Fruit fly (Drosophila melanogaster) whole organism, embryonic: Measurements from ENCODE around the gene CG34300.
A peak's percentile ranks its signal among the peaks of the same experiment; 100 is the strongest.

ENCODE experiments used
- CG11093 ChIP-seq: fragments of 200-800 bp; sonication (Bioruptor generic); IDR thresholded peaks from 3 replicates; pipeline ENCODE4 v1.3.6; 2022; ENCODE audit warnings: missing biosample characterization, missing genetic modification characterization
- CG12155 ChIP-seq: fragments of 200-800 bp; sonication (Bioruptor generic); optimal IDR thresholded peaks from 3 replicates; lab custom pipeline; 2016; ENCODE audit warnings: missing biosample characterization, missing genetic modification characterization
- CG1603 ChIP-seq: fragments of 200-800 bp; sonication (Bioruptor generic); optimal IDR thresholded peaks from 2 replicates; lab custom pipeline; 2019; ENCODE audit warnings: missing biosample characterization, mild to moderate bottlenecking, missing genetic modification characterization, moderate library complexity
- CG16863 ChIP-seq: fragments of 200-800 bp; sonication (Bioruptor generic); optimal IDR thresholded peaks from 3 replicates; lab custom pipeline; 2016; ENCODE audit warnings: missing biosample characterization, missing genetic modification characterization
- CG17328 ChIP-seq: fragments of 200-800 bp; sonication (Bioruptor generic); IDR thresholded peaks from 2 replicates; pipeline ENCODE4 v1.3.6; 2022; ENCODE audit warnings: missing biosample characterization, missing genetic modification characterization
- CG18011 ChIP-seq: fragments of 200-800 bp; sonication (Bioruptor generic); optimal IDR thresholded peaks from 2 replicates; lab custom pipeline; 2017; ENCODE audit warnings: missing biosample characterization, missing genetic modification characterization, mild to moderate bottlenecking, moderate library complexity, missing genotype
- CG18599 ChIP-seq: fragments of 200-800 bp; sonication (Bioruptor generic); optimal IDR thresholded peaks from 3 replicates; lab custom pipeline; 2017; ENCODE audit warnings: missing biosample characterization, missing genetic modification characterization, mild to moderate bottlenecking, moderate library complexity, missing genetic modification reagents
- CG32532 ChIP-seq: fragments of 200-800 bp; sonication (Bioruptor generic); IDR thresholded peaks from 2 replicates; pipeline ENCODE4 v1.3.6; 2022; ENCODE audit warnings: missing biosample characterization, missing genetic modification characterization
- CG33557 ChIP-seq: fragments of 200-800 bp; sonication (Bioruptor generic); optimal IDR thresholded peaks from 2 replicates; lab custom pipeline; 2019; ENCODE audit warnings: missing biosample characterization, mild to moderate bottlenecking, missing genetic modification characterization, moderate library complexity
- CG34376 ChIP-seq: fragments of 200-800 bp; sonication (Bioruptor generic); optimal IDR thresholded peaks from 2 replicates; lab custom pipeline; 2018; ENCODE audit warnings: missing biosample characterization, mild to moderate bottlenecking, missing genetic modification characterization
- CG4360 ChIP-seq: fragments of 200-800 bp; sonication (Bioruptor generic); IDR thresholded peaks from 2 replicates; pipeline ENCODE4 v1.3.6; 2022; ENCODE audit warnings: missing biosample characterization, missing genetic modification characterization
- CG43689 ChIP-seq: fragments of 200-800 bp; sonication (Bioruptor generic); IDR thresholded peaks from 2 replicates; pipeline ENCODE4 v1.3.6; 2022; ENCODE audit warnings: missing biosample characterization, missing genetic modification characterization
- CG4820 ChIP-seq: fragments of 200-800 bp; sonication (Bioruptor generic); optimal IDR thresholded peaks from 3 replicates; lab custom pipeline; 2016; ENCODE audit warnings: missing biosample characterization, missing genetic modification characterization
- CG5180 ChIP-seq: fragments of 200-800 bp; sonication (Bioruptor generic); optimal IDR thresholded peaks from 3 replicates; lab custom pipeline; 2017; ENCODE audit warnings: missing biosample characterization, missing genetic modification characterization, mild to moderate bottlenecking, moderate library complexity, missing genetic modification reagents
- CG5953 ChIP-seq: fragments of 200-800 bp; sonication (Bioruptor generic); IDR thresholded peaks from 2 replicates; pipeline ENCODE4 v1.3.6; 2022; ENCODE audit warnings: missing biosample characterization, missing genetic modification characterization
- CG7928 ChIP-seq: fragments of 200-800 bp; sonication (Bioruptor generic); optimal IDR thresholded peaks from 2 replicates; lab custom pipeline; 2017; ENCODE audit warnings: missing biosample characterization, mild to moderate bottlenecking, missing genetic modification characterization
- CG8089 ChIP-seq: fragments of 200-800 bp; sonication (Bioruptor generic); optimal IDR thresholded peaks from 3 replicates; lab custom pipeline; 2016; ENCODE audit warnings: missing biosample characterization, missing genetic modification characterization
- CG8924 ChIP-seq: fragments of 200-800 bp; optimal IDR thresholded peaks from 3 replicates; lab custom pipeline; 2019; ENCODE audit warnings: missing biosample characterization, mild to moderate bottlenecking, missing genetic modification characterization, moderate library complexity
- CG9817 ChIP-seq: fragments of 200-800 bp; sonication (Bioruptor generic); optimal IDR thresholded peaks from 2 replicates; lab custom pipeline; 2018; ENCODE audit warnings: missing biosample characterization, mild to moderate bottlenecking, missing genetic modification characterization, moderate library complexity
- CG9932 ChIP-seq: fragments of 200-800 bp; sonication (Bioruptor generic); IDR thresholded peaks from 2 replicates; pipeline ENCODE4 v1.3.6; 2022; ENCODE audit warnings: missing biosample characterization, missing genetic modification characterization
- D19A ChIP-seq: fragments of 200-800 bp; optimal IDR thresholded peaks from 3 replicates; lab custom pipeline; 2019; ENCODE audit warnings: missing biosample characterization, mild to moderate bottlenecking, missing genetic modification characterization, moderate library complexity
- Dref ChIP-seq: fragments of 200-800 bp; sonication (Bioruptor generic); IDR thresholded peaks from 2 replicates; pipeline ENCODE4 v1.3.6; 2022; ENCODE audit warnings: missing biosample characterization, missing genetic modification characterization
- Elba2 ChIP-seq: fragments of 200-800 bp; sonication (Bioruptor generic); optimal IDR thresholded peaks from 3 replicates; lab custom pipeline; 2016; ENCODE audit warnings: missing biosample characterization, missing genetic modification characterization
- Ets97D ChIP-seq: fragments of 200-800 bp; sonication (Bioruptor generic); optimal IDR thresholded peaks from 3 replicates; lab custom pipeline; 2016; ENCODE audit warnings: missing biosample characterization, missing genetic modification characterization
- Fer1 ChIP-seq: fragments of 200-800 bp; sonication (Bioruptor generic); optimal IDR thresholded peaks from 2 replicates; lab custom pipeline; 2017; ENCODE audit warnings: missing biosample characterization, mild to moderate bottlenecking, missing genetic modification characterization
- Hr39 ChIP-seq: fragments of >200 bp; optimal IDR thresholded peaks from 2 replicates; lab custom pipeline; 2017
- Hsf ChIP-seq: fragments of 200-800 bp; sonication (Bioruptor generic); optimal IDR thresholded peaks from 3 replicates; lab custom pipeline; 2016; ENCODE audit warnings: missing biosample characterization, missing genetic modification characterization
- Nf-YB ChIP-seq: fragments of 200-800 bp; sonication (Bioruptor generic); optimal IDR thresholded peaks from 3 replicates; lab custom pipeline; 2019; ENCODE audit warnings: missing biosample characterization, mild to moderate bottlenecking, missing genetic modification characterization, moderate library complexity
- Pdp1 ChIP-seq, 2 experiments: fragments of 200-800 bp; sonication (Bioruptor generic); optimal IDR thresholded peaks; 3 replicates each; lab custom pipeline; 2016; ENCODE audit warnings: missing biosample characterization in 2 of 2, missing genetic modification characterization in 2 of 2, mild to moderate bottlenecking in 1 of 2, moderate library complexity in 1 of 2
- Ptx1 ChIP-seq: fragments of 200-800 bp; sonication (Bioruptor generic); IDR thresholded peaks from 2 replicates; pipeline ENCODE4 v1.3.6; 2022; ENCODE audit warnings: missing biosample characterization, missing genetic modification characterization
- Scr ChIP-seq: fragments of 200-800 bp; sonication (Bioruptor generic); IDR thresholded peaks from 2 replicates; pipeline ENCODE4 v1.3.6; 2022; ENCODE audit warnings: missing biosample characterization, missing genetic modification characterization; ENCODE audit not compliant: partially characterized antibody
- Ssrp ChIP-seq: fragments of 200-800 bp; sonication (Bioruptor generic); optimal IDR thresholded peaks from 2 replicates; lab custom pipeline; 2018; ENCODE audit warnings: missing biosample characterization, mild to moderate bottlenecking, missing genetic modification characterization, moderate library complexity
- ash1 ChIP-seq: fragments of 200-800 bp; sonication (Bioruptor generic); optimal IDR thresholded peaks from 2 replicates; lab custom pipeline; 2018; ENCODE audit warnings: missing biosample characterization, mild to moderate bottlenecking, missing genetic modification characterization
- br ChIP-seq: fragments of >200 bp; optimal IDR thresholded peaks from 2 replicates; lab custom pipeline; 2017
- dpn ChIP-seq, 2 experiments: fragments of 200-800 bp; sonication (Bioruptor generic); optimal IDR thresholded peaks; 3 replicates each; lab custom pipeline; 2016; ENCODE audit warnings: missing biosample characterization in 2 of 2, missing genetic modification characterization in 2 of 2
- ems ChIP-seq: fragments of 200-800 bp; sonication (Bioruptor generic); optimal IDR thresholded peaks from 3 replicates; lab custom pipeline; 2016; ENCODE audit warnings: missing biosample characterization, missing genetic modification characterization
- fu2 ChIP-seq: fragments of 200-800 bp; sonication (Bioruptor generic); optimal IDR thresholded peaks from 2 replicates; lab custom pipeline; 2016; ENCODE audit warnings: missing biosample characterization, missing genetic modification characterization
- gcm ChIP-seq: fragments of 200-800 bp; sonication (Bioruptor generic); optimal IDR thresholded peaks from 2 replicates; lab custom pipeline; 2019; ENCODE audit warnings: missing biosample characterization, mild to moderate bottlenecking, missing genetic modification characterization, moderate library complexity
- gfzf ChIP-seq: fragments of 200-800 bp; sonication (Bioruptor generic); optimal IDR thresholded peaks from 2 replicates; lab custom pipeline; 2016; ENCODE audit warnings: missing biosample characterization, mild to moderate bottlenecking, missing genetic modification characterization, moderate library complexity
- hth ChIP-seq: fragments of >200 bp; optimal IDR thresholded peaks from 2 replicates; lab custom pipeline; 2017; ENCODE audit warnings: inconsistent platforms
- ken ChIP-seq: fragments of 200-800 bp; sonication (Bioruptor generic); IDR thresholded peaks from 3 replicates; pipeline ENCODE4 v1.3.6; 2022; ENCODE audit warnings: missing biosample characterization, missing genetic modification characterization
- klu ChIP-seq: fragments of 200-800 bp; sonication (Bioruptor generic); IDR thresholded peaks from 2 replicates; pipeline ENCODE4 v1.3.6; 2022; ENCODE audit warnings: missing biosample characterization, missing genetic modification characterization
- knrl ChIP-seq: fragments of 200-800 bp; sonication (Bioruptor generic); IDR thresholded peaks from 3 replicates; pipeline ENCODE4 v1.3.6; 2022; ENCODE audit warnings: missing biosample characterization, missing genetic modification characterization; ENCODE audit not compliant: partially characterized antibody
- lbe ChIP-seq: fragments of 200-800 bp; sonication (Bioruptor generic); optimal IDR thresholded peaks from 2 replicates; lab custom pipeline; 2016; ENCODE audit warnings: missing biosample characterization, mild to moderate bottlenecking, missing genetic modification characterization
- nom ChIP-seq: fragments of 200-800 bp; sonication (Bioruptor generic); optimal IDR thresholded peaks from 2 replicates; lab custom pipeline; 2017; ENCODE audit warnings: missing biosample characterization, missing genetic modification characterization, mild to moderate bottlenecking, moderate library complexity, missing genetic modification reagents
- sim ChIP-seq: fragments of 200-800 bp; sonication (Bioruptor generic); IDR thresholded peaks from 2 replicates; pipeline ENCODE4 v1.3.6; 2022; ENCODE audit warnings: missing biosample characterization, missing genetic modification characterization
- slbo ChIP-seq: fragments of 200-800 bp; sonication (Bioruptor generic); IDR thresholded peaks from 2 replicates; pipeline ENCODE4 v1.3.6; 2022; ENCODE audit warnings: missing biosample characterization, missing genetic modification characterization
- toy ChIP-seq: fragments of 200-800 bp; sonication (Bioruptor generic); IDR thresholded peaks from 2 replicates; pipeline ENCODE4 v1.3.6; 2022; ENCODE audit warnings: missing biosample characterization, missing genetic modification characterization
- twi ChIP-seq: fragments of 200-800 bp; optimal IDR thresholded peaks from 2 replicates; lab custom pipeline; 2019; ENCODE audit warnings: missing biosample characterization, mild to moderate bottlenecking, missing genetic modification characterization, moderate library complexity
- wor ChIP-seq: fragments of 200-800 bp; sonication (Bioruptor generic); IDR thresholded peaks from 2 replicates; pipeline ENCODE4 v1.3.6; 2022; ENCODE audit warnings: missing biosample characterization, missing genetic modification characterization

Gene CG34300

dm6 chr3R:30276482-30277282 is 29.8 kb downstream of the CG34300 start (continued):
- TF ChIP-seq dpn (GFP tag; optimal IDR thresholded peaks at IDR 0.05; lab: Kevin White, UChicago) (peak; percentile 52 to 67), CG5953 (GFP tag; lab: Robert Waterston, UW) (peak; percentile 31; the same call in 1 of the 2 replicates), Ssrp (tag; lab: Kevin White, UChicago) (no peak), toy (GFP tag; lab: Robert Waterston, UW) (no peak), CG5180 (GFP tag; lab: Kevin White, UChicago) (peak; percentile 99), hth (lab: Kevin White, UChicago) (no peak), Elba2 (GFP tag; lab: Kevin White, UChicago) (no peak), nom (GFP tag; lab: Kevin White, UChicago) (peak; percentile 82), CG34376 (no peak), klu (GFP tag; lab: Robert Waterston, UW) (no peak), Hsf (GFP tag; lab: Kevin White, UChicago) (peak; percentile 37), CG11093 (GFP tag; lab: Robert Waterston, UW) (no peak; the same call in 2 of the 3 replicates), Ets97D (GFP tag; lab: Kevin White, UChicago) (peak; percentile 24), Fer1 (GFP tag; lab: Kevin White, UChicago) (peak; percentile 30), CG33557 (GFP tag; lab: Kevin White, UChicago) (peak; percentile 50), twi (tag; lab: Kevin White, UChicago) (peak; percentile 37), knrl (GFP tag; lab: Robert Waterston, UW) (no peak), CG9817 (tag; lab: Kevin White, UChicago) (peak; percentile 27), Hr39 (no peak), Ptx1 (peak; percentile 44), CG9932 (GFP tag; lab: Robert Waterston, UW) (peak; percentile 47), CG12155 (GFP tag; lab: Kevin White, UChicago) (peak; percentile 5), CG43689 (GFP tag; lab: Robert Waterston, UW) (no peak), sim (GFP tag; lab: Robert Waterston, UW) (0 out of 2 replicates have a peak, but pooled peaks have one; percentile 31), fu2 (GFP tag; lab: Kevin White, UChicago) (no peak), CG4820 (peak; percentile 11), Scr (no peak), CG8924 (tag; lab: Kevin White, UChicago) (peak; percentile 17), D19A (tag; lab: Kevin White, UChicago) (peak; percentile 76), ash1 (GFP tag; lab: Kevin White, UChicago) (no peak), Nf-YB (GFP tag; lab: Kevin White, UChicago) (peak; percentile 37), ems (peak; percentile 33), CG8089 (GFP tag; lab: Kevin White, UChicago) (peak; percentile 38), CG17328 (GFP tag; lab: Robert Waterston, UW) (peak; percentile 43; the same call in 1 of the 2 replicates), CG4360 (GFP tag; lab: Robert Waterston, UW) (peak; percentile 58), gfzf (GFP tag; lab: Kevin White, UChicago) (no peak), lbe (GFP tag; lab: Kevin White, UChicago) (peak; percentile 49), br (lab: Kevin White, UChicago) (no peak), slbo (GFP tag; lab: Robert Waterston, UW) (peak; percentile 57), CG1603 (peak; percentile 64), gcm (GFP tag; lab: Kevin White, UChicago) (peak; percentile 57), Dref (no peak), Pdp1 (GFP tag; optimal IDR thresholded peaks at IDR 0.05; lab: Kevin White, UChicago) (peak; percentile 35 to 51), wor (GFP tag; lab: Robert Waterston, UW) (no peak), CG18011 (GFP tag; lab: Kevin White, UChicago) (peak; percentile 16), CG7928 (no peak), ken (GFP tag; lab: Robert Waterston, UW) (peak; percentile 69), CG18599 (GFP tag; lab: Kevin White, UChicago) (peak; percentile 14), CG32532 (GFP tag; lab: Robert Waterston, UW) (peak; percentile 30; the same call in 1 of the 2 replicates), CG16863 (GFP tag; lab: Kevin White, UChicago) (peak; percentile 55)
